Worm (Caenorhabditis elegans) whole organism, L3 larva: ENCODE measurements around the gene E02H4.8.
A peak's percentile ranks its signal among the peaks of the same experiment; 100 is the strongest.

Experiments
- R02D3.7 ChIP-seq: fragments of 150-350 bp; optimal IDR thresholded peaks from 2 replicates; lab custom pipeline; 2014; ENCODE audit warnings: missing biosample characterization, missing genetic modification characterization
- ZK546.5 ChIP-seq: sonication (generic microtip); optimal IDR thresholded peaks from 2 replicates; lab custom pipeline; 2017; ENCODE audit warnings: missing biosample characterization, missing genetic modification characterization
- aly-2 ChIP-seq: fragments of 150-350 bp; optimal IDR thresholded peaks from 2 replicates; lab custom pipeline; 2014; ENCODE audit warnings: missing biosample characterization, missing genetic modification characterization
- ama-1 ChIP-seq: fragments of 150-350 bp; optimal IDR thresholded peaks from 2 replicates; lab custom pipeline; 2018
- ceh-16 ChIP-seq: sonication (generic microtip); optimal IDR thresholded peaks from 2 replicates; lab custom pipeline; 2017; ENCODE audit warnings: missing biosample characterization, missing genetic modification characterization
- ceh-28 ChIP-seq: fragments of 150-350 bp; optimal IDR thresholded peaks from 2 replicates; lab custom pipeline; 2014; ENCODE audit warnings: missing biosample characterization, missing genetic modification reagents, missing genetic modification characterization
- ceh-9 ChIP-seq: sonication (generic microtip); optimal IDR thresholded peaks from 2 replicates; lab custom pipeline; 2018; ENCODE audit warnings: missing biosample characterization, missing genetic modification characterization
- egl-27 ChIP-seq: sonication (generic microtip); optimal IDR thresholded peaks from 4 replicates; lab custom pipeline; 2017; ENCODE audit warnings: missing biosample characterization, missing genetic modification reagents, missing genetic modification characterization
- egl-5 ChIP-seq: fragments of 150-350 bp; optimal IDR thresholded peaks from 2 replicates; lab custom pipeline; 2017; ENCODE audit warnings: missing biosample characterization, missing genetic modification reagents, missing genetic modification characterization, inconsistent platforms
- elt-1 ChIP-seq: fragments of 150-350 bp; optimal IDR thresholded peaks from 2 replicates; lab custom pipeline; 2014; ENCODE audit warnings: missing biosample characterization, missing genetic modification characterization
- elt-2 ChIP-seq: sonication (generic microtip); optimal IDR thresholded peaks from 2 replicates; lab custom pipeline; 2016; ENCODE audit warnings: missing genetic modification reagents, mild to moderate bottlenecking, missing genetic modification characterization, missing compliant biosample characterization
- elt-3 ChIP-seq, 3 experiments: fragments of 150-350 bp in 1 of 3; sonication (generic microtip) in 2 of 3; optimal IDR thresholded peaks; 2 replicates in 2 of 3; 4 replicates in 1 of 3; lab custom pipeline; 2014 to 2017; ENCODE audit warnings: missing biosample characterization in 3 of 3, missing genetic modification characterization in 3 of 3
- eor-1 ChIP-seq, 2 experiments: fragments of 150-350 bp; optimal IDR thresholded peaks; 2 replicates each; lab custom pipeline; 2014 to 2018; ENCODE audit warnings: missing biosample characterization in 2 of 2, missing genetic modification characterization in 2 of 2
- fos-1 ChIP-seq: fragments of 150-350 bp; optimal IDR thresholded peaks from 2 replicates; lab custom pipeline; 2014; ENCODE audit warnings: missing biosample characterization, missing genetic modification characterization
- hmg-11 ChIP-seq: sonication (generic microtip); optimal IDR thresholded peaks from 2 replicates; lab custom pipeline; 2016; ENCODE audit warnings: missing genetic modification characterization, missing compliant biosample characterization
- jun-1 ChIP-seq: fragments of 150-350 bp; optimal IDR thresholded peaks from 2 replicates; lab custom pipeline; 2014; ENCODE audit warnings: missing biosample characterization, missing genetic modification reagents, missing genetic modification characterization
- lin-15B ChIP-seq: fragments of 150-350 bp; optimal IDR thresholded peaks from 2 replicates; lab custom pipeline; 2014; ENCODE audit warnings: missing biosample characterization, missing genetic modification characterization
- lin-39 ChIP-seq: fragments of 150-350 bp; optimal IDR thresholded peaks from 2 replicates; lab custom pipeline; 2018; ENCODE audit warnings: missing biosample characterization, missing genetic modification reagents, missing genetic modification characterization
- lsy-12 ChIP-seq: sonication (generic microtip); optimal IDR thresholded peaks from 2 replicates; lab custom pipeline; 2016; ENCODE audit warnings: mild to moderate bottlenecking, missing genetic modification characterization, missing compliant biosample characterization
- mml-1 ChIP-seq: fragments of 150-350 bp; sonication (generic microtip); optimal IDR thresholded peaks from 3 replicates; lab custom pipeline; 2014; ENCODE audit warnings: missing biosample characterization, missing genetic modification characterization
- nfya-1 ChIP-seq: sonication (generic microtip); optimal IDR thresholded peaks from 2 replicates; lab custom pipeline; 2017; ENCODE audit warnings: missing genetic modification characterization, mild to moderate bottlenecking, missing compliant biosample characterization, antibody characterized with exemption, moderate library complexity; ENCODE audit not compliant: insufficient read depth
- nhr-11 ChIP-seq: fragments of 150-350 bp; optimal IDR thresholded peaks from 2 replicates; lab custom pipeline; 2014; ENCODE audit warnings: missing biosample characterization, missing genetic modification characterization
- nhr-12 ChIP-seq: fragments of 150-350 bp; optimal IDR thresholded peaks from 2 replicates; lab custom pipeline; 2014; ENCODE audit warnings: missing biosample characterization, missing genetic modification characterization
- nhr-23 ChIP-seq: fragments of 150-350 bp; optimal IDR thresholded peaks from 2 replicates; lab custom pipeline; 2014; ENCODE audit warnings: missing biosample characterization, missing genetic modification reagents, missing genetic modification characterization
- nhr-237 ChIP-seq: fragments of 150-350 bp; optimal IDR thresholded peaks from 2 replicates; lab custom pipeline; 2014; ENCODE audit warnings: missing biosample characterization, missing genetic modification characterization
- nhr-25 ChIP-seq: sonication (generic microtip); optimal IDR thresholded peaks from 2 replicates; lab custom pipeline; 2017; ENCODE audit warnings: missing biosample characterization, missing genetic modification characterization
- nhr-28 ChIP-seq: fragments of 150-350 bp; optimal IDR thresholded peaks from 2 replicates; lab custom pipeline; 2014; ENCODE audit warnings: missing biosample characterization, missing genetic modification characterization
- nhr-43 ChIP-seq: sonication (generic microtip); optimal IDR thresholded peaks from 2 replicates; lab custom pipeline; 2016; ENCODE audit warnings: mild to moderate bottlenecking, missing genetic modification characterization, missing compliant biosample characterization; ENCODE audit not compliant: poor library complexity, severe bottlenecking
- nhr-67 ChIP-seq: fragments of 150-350 bp; optimal IDR thresholded peaks from 2 replicates; lab custom pipeline; 2014; ENCODE audit warnings: missing biosample characterization, missing genetic modification characterization
- nhr-77 ChIP-seq: fragments of 150-350 bp; optimal IDR thresholded peaks from 2 replicates; lab custom pipeline; 2014; ENCODE audit warnings: missing biosample characterization, missing genetic modification characterization
- pha-4 ChIP-seq: fragments of 150-350 bp; optimal IDR thresholded peaks from 2 replicates; lab custom pipeline; 2014; ENCODE audit warnings: missing biosample characterization, missing genetic modification reagents, missing genetic modification characterization
- pqm-1 ChIP-seq: fragments of 150-350 bp; optimal IDR thresholded peaks from 2 replicates; lab custom pipeline; 2017; ENCODE audit warnings: missing biosample characterization, missing genetic modification characterization, inconsistent platforms
- sea-2 ChIP-seq: fragments of 150-350 bp; sonication (generic microtip); optimal IDR thresholded peaks from 4 replicates; lab custom pipeline; 2014; ENCODE audit warnings: missing biosample characterization, missing genetic modification reagents, missing genetic modification characterization
- skn-1 ChIP-seq: fragments of 150-350 bp; optimal IDR thresholded peaks from 2 replicates; lab custom pipeline; 2014; ENCODE audit warnings: missing biosample characterization, missing genetic modification characterization
- snpc-4 ChIP-seq: fragments of 150-350 bp; optimal IDR thresholded peaks from 2 replicates; lab custom pipeline; 2014; ENCODE audit warnings: missing biosample characterization, missing genetic modification characterization
- tbx-2 ChIP-seq: sonication (generic microtip); optimal IDR thresholded peaks from 2 replicates; lab custom pipeline; 2016; ENCODE audit warnings: mild to moderate bottlenecking, missing genetic modification characterization, missing compliant biosample characterization
- unc-62 ChIP-seq: fragments of 150-350 bp; sonication (generic microtip); optimal IDR thresholded peaks from 4 replicates; lab custom pipeline; 2014; ENCODE audit warnings: missing biosample characterization, missing genetic modification reagents, missing genetic modification characterization
- ztf-11 ChIP-seq: fragments of 150-350 bp; optimal IDR thresholded peaks from 2 replicates; lab custom pipeline; 2014; ENCODE audit warnings: missing biosample characterization, missing genetic modification characterization
- ztf-4 ChIP-seq: fragments of 150-350 bp; optimal IDR thresholded peaks from 2 replicates; lab custom pipeline; 2014; ENCODE audit warnings: missing biosample characterization, missing genetic modification characterization

Gene E02H4.8

DNA sequence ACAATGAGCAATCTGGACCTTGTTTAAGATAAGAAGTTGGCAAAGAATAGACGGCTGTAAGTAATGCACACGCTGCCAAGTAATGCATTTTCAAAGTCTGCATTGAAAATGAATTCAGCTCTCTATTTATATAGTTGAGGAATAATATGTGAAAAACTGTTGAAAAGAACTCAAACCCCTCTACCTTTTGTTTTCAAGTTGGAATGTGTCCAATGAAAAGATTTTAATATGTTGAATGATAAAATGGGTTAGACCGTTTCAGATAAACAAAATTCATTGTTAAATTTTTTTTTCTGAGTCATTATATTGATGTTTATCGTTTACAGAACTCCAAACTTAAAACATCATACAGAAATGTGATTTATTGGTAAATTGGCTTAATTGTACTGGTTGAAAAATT is at the start of gene E02H4.8:
E02H4.8 (minus strand) TSS at position 101 of the 400 bp plus-strand sequence.
- TF ChIP-seq snpc-4 = no peak
- TF ChIP-seq nhr-25 (tag; lab: Kevin White, UChicago) = no peak
- TF ChIP-seq unc-62 (GFP tag; lab: Kevin White, UChicago) = no peak

DNA sequence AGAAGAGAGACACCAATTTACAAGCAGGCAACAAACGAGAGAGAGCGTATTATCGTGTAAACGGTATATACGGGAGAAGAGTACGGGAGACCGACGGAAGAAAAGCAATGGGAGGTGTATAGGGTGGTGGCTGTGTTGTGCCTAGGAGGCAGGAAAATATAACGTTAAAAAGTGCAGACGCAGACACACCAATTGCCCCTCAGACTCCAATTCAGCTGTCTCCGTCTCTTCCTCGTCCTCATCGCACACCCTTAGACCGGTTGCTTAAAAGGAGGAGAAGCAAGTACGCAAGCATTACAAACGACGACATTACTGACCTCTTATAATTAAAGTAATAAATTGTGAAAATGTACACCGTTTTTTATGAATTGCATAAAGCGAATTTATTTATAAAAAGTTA is 49.0 kb upstream of the E02H4.8 start:
- TF ChIP-seq jun-1 (tag; lab: Kevin White, UChicago) (peak; percentile 80), lsy-12 (peak; percentile 44), tbx-2 (tag; lab: Kevin White, UChicago) (peak; percentile 68), nhr-11 (tag; lab: Kevin White, UChicago) (no peak), lin-39 (tag; lab: Kevin White, UChicago) (peak; percentile 81), sea-2 (peak; percentile 51), nhr-23 (tag; lab: Kevin White, UChicago) (peak; percentile 88), nhr-43 (tag; lab: Kevin White, UChicago) (peak; percentile 56), ceh-16 (tag; lab: Kevin White, UChicago) (no peak), snpc-4 (peak; percentile 69), ceh-28 (tag; lab: Kevin White, UChicago) (peak; percentile 70), egl-5 (tag; lab: Kevin White, UChicago) (peak; percentile 28), eor-1 (tag; optimal IDR thresholded peaks at IDR 0.05; lab: Kevin White, UChicago) (no peak), skn-1 (tag; lab: Kevin White, UChicago) (peak; percentile 32), nhr-28 (tag; lab: Kevin White, UChicago) (no peak), aly-2 (tag; lab: Kevin White, UChicago) (no peak), pha-4 (tag; lab: Kevin White, UChicago) (peak; percentile 86), lin-15B (peak; percentile 70), nfya-1 (tag; lab: Kevin White, UChicago) (peak; percentile 83), egl-27 (peak; percentile 64), elt-3 (tag; optimal IDR thresholded peaks at IDR 0.05; lab: Kevin White, UChicago) (no peak), ZK546.5 (tag; lab: Kevin White, UChicago) (no peak), pqm-1 (tag; lab: Kevin White, UChicago) (peak; percentile 40), unc-62 (GFP tag; lab: Kevin White, UChicago) (no peak), ztf-4 (tag; lab: Kevin White, UChicago) (no peak), ama-1 (lab: Kevin White, UChicago) (no peak), elt-2 (tag; lab: Kevin White, UChicago) (peak; percentile 65), nhr-25 (tag; lab: Kevin White, UChicago) (peak; percentile 77), ztf-11 (tag; lab: Kevin White, UChicago) (no peak), nhr-12 (tag; lab: Kevin White, UChicago) (no peak), hmg-11 (peak; percentile 94), R02D3.7 (peak; percentile 37)

DNA sequence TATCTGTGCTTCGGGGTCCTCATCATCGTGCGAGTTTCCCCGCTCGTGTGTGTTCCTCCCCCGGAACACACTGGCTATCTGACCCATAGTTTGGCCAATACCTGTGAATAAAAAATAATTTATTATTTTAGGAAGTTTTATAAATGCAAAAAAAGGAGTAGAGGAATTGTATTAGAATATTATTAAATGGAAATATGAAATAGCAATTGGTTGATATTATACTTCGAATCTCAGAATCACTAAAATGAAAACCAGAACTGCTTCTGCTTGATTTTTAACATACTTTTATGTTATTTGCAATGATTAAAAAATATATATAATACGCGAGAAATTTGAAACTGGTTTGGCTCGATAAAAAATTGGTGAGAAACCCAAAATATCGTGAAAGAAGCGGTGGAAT is 48.2 kb upstream of the E02H4.8 start, which contains the start of gene mgrn-1:
mgrn-1 (minus strand) TSS at position 101 of the 400 bp plus-strand sequence.
- no peak for TF ChIP-seq nhr-77 (tag; lab: Kevin White, UChicago)
- no peak for TF ChIP-seq ama-1 (lab: Kevin White, UChicago)
- TF ChIP-seq lsy-12 = no peak
- TF ChIP-seq nhr-25 (tag; lab: Kevin White, UChicago) = no peak
- no peak for TF ChIP-seq elt-2 (tag; lab: Kevin White, UChicago)
- TF ChIP-seq ceh-9 (tag; lab: Kevin White, UChicago) = no peak
- no peak for TF ChIP-seq nhr-67 (tag; lab: Kevin White, UChicago)
- no peak for TF ChIP-seq lin-39 (tag; lab: Kevin White, UChicago)
- TF ChIP-seq nfya-1 (tag; lab: Kevin White, UChicago) = no peak
- no peak for TF ChIP-seq nhr-23 (tag; lab: Kevin White, UChicago)
- TF ChIP-seq unc-62 (GFP tag; lab: Kevin White, UChicago) = no peak
- TF ChIP-seq tbx-2 (tag; lab: Kevin White, UChicago) = no peak
- no peak for TF ChIP-seq snpc-4

DNA sequence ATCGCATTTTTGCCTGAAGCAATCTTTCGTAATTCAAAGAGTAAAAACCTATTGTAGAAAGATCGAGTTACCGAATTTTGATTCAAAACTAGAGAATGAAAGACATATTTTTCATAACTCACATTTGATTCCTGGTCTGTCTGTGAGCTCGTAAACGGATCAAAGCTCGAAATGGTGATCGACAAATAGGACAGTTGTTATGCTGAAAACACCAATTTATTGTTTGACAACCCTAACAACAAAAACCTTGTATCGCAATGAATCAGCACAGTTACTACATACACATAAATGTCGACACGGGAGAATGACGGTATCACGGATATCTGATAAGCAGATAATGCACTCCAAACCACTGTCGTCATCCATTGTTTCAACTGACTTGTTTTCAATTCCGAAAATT is 46.3 kb upstream of the E02H4.8 start:
- no peak for TF ChIP-seq snpc-4
- TF ChIP-seq mml-1 = no peak
- TF ChIP-seq lin-39 (tag; lab: Kevin White, UChicago) = no peak
- TF ChIP-seq ztf-11 (tag; lab: Kevin White, UChicago) = no peak
- no peak for TF ChIP-seq fos-1
- no peak for TF ChIP-seq jun-1 (tag; lab: Kevin White, UChicago)
- TF ChIP-seq nhr-67 (tag; lab: Kevin White, UChicago) = no peak
- no peak for TF ChIP-seq nhr-43 (tag; lab: Kevin White, UChicago)
- TF ChIP-seq nhr-23 (tag; lab: Kevin White, UChicago) = no peak
- no peak for TF ChIP-seq sea-2
- TF ChIP-seq nhr-237 = no peak
- TF ChIP-seq nhr-12 (tag; lab: Kevin White, UChicago) = no peak
- no peak for TF ChIP-seq aly-2 (tag; lab: Kevin White, UChicago)
- TF ChIP-seq nfya-1 (tag; lab: Kevin White, UChicago) = no peak
- TF ChIP-seq elt-1 = no peak
- no peak for TF ChIP-seq nhr-28 (tag; lab: Kevin White, UChicago)
- no peak for TF ChIP-seq nhr-11 (tag; lab: Kevin White, UChicago)
- no peak for TF ChIP-seq egl-27
- TF ChIP-seq, all 47 proteins: peak for 0
